Fruit fly (Drosophila melanogaster) whole organism, embryonic: ENCODE results near the gene Csk.
A peak's percentile ranks its signal among the peaks of the same experiment; 100 is the strongest.

Experiments
- Atf-2 ChIP-seq: fragments of 200-800 bp; sonication (Bioruptor generic); optimal IDR thresholded peaks from 2 replicates; lab custom pipeline; 2016; ENCODE audit warnings: missing biosample characterization, missing genetic modification characterization
- Blimp-1 ChIP-seq: fragments of 200-800 bp; sonication (Bioruptor generic); optimal IDR thresholded peaks from 3 replicates; lab custom pipeline; 2018; ENCODE audit warnings: missing biosample characterization, missing genetic modification characterization, mild to moderate bottlenecking, moderate library complexity, missing genetic modification reagents
- CG10147 ChIP-seq: fragments of 200-800 bp; sonication (Bioruptor generic); optimal IDR thresholded peaks from 2 replicates; lab custom pipeline; 2019; ENCODE audit warnings: missing biosample characterization, mild to moderate bottlenecking, missing genetic modification characterization, moderate library complexity
- CG1024 ChIP-seq: fragments of 200-800 bp; sonication (Bioruptor generic); IDR thresholded peaks from 2 replicates; pipeline ENCODE4 v1.3.6; 2022; ENCODE audit warnings: missing biosample characterization, missing genetic modification characterization
- CG10462 ChIP-seq: fragments of 200-800 bp; sonication (Bioruptor generic); optimal IDR thresholded peaks from 2 replicates; lab custom pipeline; 2016; ENCODE audit warnings: missing biosample characterization, missing genetic modification characterization
- CG14965 ChIP-seq: fragments of 200-800 bp; sonication (Bioruptor generic); optimal IDR thresholded peaks from 2 replicates; lab custom pipeline; 2016; ENCODE audit warnings: missing biosample characterization, missing genetic modification characterization, borderline replicate concordance
- CG1529 ChIP-seq: fragments of 200-800 bp; sonication (Bioruptor generic); optimal IDR thresholded peaks from 3 replicates; lab custom pipeline; 2018; ENCODE audit warnings: missing biosample characterization, missing genetic modification characterization
- CG15601 ChIP-seq: fragments of 200-800 bp; sonication (Bioruptor generic); optimal IDR thresholded peaks from 3 replicates; lab custom pipeline; 2019; ENCODE audit warnings: missing biosample characterization, mild to moderate bottlenecking, missing genetic modification characterization, moderate library complexity
- CG17612 ChIP-seq: fragments of 200-800 bp; sonication (Bioruptor generic); IDR thresholded peaks from 2 replicates; pipeline ENCODE4 v1.3.6; 2022; ENCODE audit warnings: missing biosample characterization, missing genetic modification characterization
- CG17802 ChIP-seq: fragments of 200-800 bp; sonication (Bioruptor generic); optimal IDR thresholded peaks from 2 replicates; lab custom pipeline; 2018; ENCODE audit warnings: missing biosample characterization, mild to moderate bottlenecking, missing genetic modification characterization, moderate library complexity
- CG2116 ChIP-seq: fragments of 200-800 bp; sonication (Bioruptor generic); optimal IDR thresholded peaks from 3 replicates; lab custom pipeline; 2018; ENCODE audit warnings: missing biosample characterization, mild to moderate bottlenecking, missing genetic modification characterization
- CG2199 ChIP-seq: fragments of 200-800 bp; sonication (Bioruptor generic); IDR thresholded peaks from 3 replicates; pipeline ENCODE4 v1.3.6; 2022; ENCODE audit warnings: missing biosample characterization, missing genetic modification characterization
- CG2678 ChIP-seq: fragments of 200-800 bp; sonication (Bioruptor generic); optimal IDR thresholded peaks from 3 replicates; lab custom pipeline; 2019; ENCODE audit warnings: missing biosample characterization, mild to moderate bottlenecking, missing genetic modification characterization, moderate library complexity
- CG30020 ChIP-seq: fragments of 200-800 bp; optimal IDR thresholded peaks from 2 replicates; lab custom pipeline; 2019; ENCODE audit warnings: missing biosample characterization, mild to moderate bottlenecking, missing genetic modification characterization, moderate library complexity
- CG34376 ChIP-seq: fragments of 200-800 bp; sonication (Bioruptor generic); optimal IDR thresholded peaks from 2 replicates; lab custom pipeline; 2018; ENCODE audit warnings: missing biosample characterization, mild to moderate bottlenecking, missing genetic modification characterization
- CG4424 ChIP-seq: fragments of 200-800 bp; sonication (Bioruptor generic); optimal IDR thresholded peaks from 3 replicates; lab custom pipeline; 2016; ENCODE audit warnings: missing biosample characterization, missing genetic modification characterization
- CG4617 ChIP-seq: fragments of 200-800 bp; sonication (Bioruptor generic); optimal IDR thresholded peaks from 3 replicates; lab custom pipeline; 2016; ENCODE audit warnings: missing biosample characterization, missing genetic modification characterization, borderline replicate concordance
- CG5180 ChIP-seq: fragments of 200-800 bp; sonication (Bioruptor generic); optimal IDR thresholded peaks from 3 replicates; lab custom pipeline; 2017; ENCODE audit warnings: missing biosample characterization, missing genetic modification characterization, mild to moderate bottlenecking, moderate library complexity, missing genetic modification reagents
- CG7357 ChIP-seq: fragments of 200-800 bp; sonication (Bioruptor generic); IDR thresholded peaks from 3 replicates; pipeline ENCODE4 v1.3.6; 2022; ENCODE audit warnings: missing biosample characterization, missing genetic modification characterization
- CG8765 ChIP-seq: fragments of 200-800 bp; sonication (Bioruptor generic); IDR thresholded peaks from 2 replicates; pipeline ENCODE4 v1.3.6; 2022; ENCODE audit warnings: missing biosample characterization, missing genetic modification characterization
- CG8924 ChIP-seq: fragments of 200-800 bp; optimal IDR thresholded peaks from 3 replicates; lab custom pipeline; 2019; ENCODE audit warnings: missing biosample characterization, mild to moderate bottlenecking, missing genetic modification characterization, moderate library complexity
- CG9437 ChIP-seq: fragments of 200-800 bp; sonication (Bioruptor generic); optimal IDR thresholded peaks from 2 replicates; lab custom pipeline; 2018; ENCODE audit warnings: missing biosample characterization, mild to moderate bottlenecking, missing genetic modification characterization
- CG9609 ChIP-seq: fragments of 200-800 bp; sonication (Bioruptor generic); optimal IDR thresholded peaks from 3 replicates; lab custom pipeline; 2016; ENCODE audit warnings: missing biosample characterization, missing genetic modification characterization
- Camta ChIP-seq: fragments of 200-800 bp; sonication (Bioruptor generic); optimal IDR thresholded peaks from 2 replicates; lab custom pipeline; 2016; ENCODE audit warnings: missing biosample characterization, missing genetic modification characterization
- Drgx ChIP-seq: fragments of 200-800 bp; sonication (Bioruptor generic); IDR thresholded peaks from 2 replicates; pipeline ENCODE4 v1.3.6; 2022; ENCODE audit warnings: missing biosample characterization, missing genetic modification characterization
- HmgZ ChIP-seq: fragments of 200-800 bp; sonication (Bioruptor generic); optimal IDR thresholded peaks from 2 replicates; lab custom pipeline; 2018; ENCODE audit warnings: missing biosample characterization, mild to moderate bottlenecking, missing genetic modification characterization
- Lpt ChIP-seq: fragments of >200 bp; optimal IDR thresholded peaks from 2 replicates; lab custom pipeline; 2018; ENCODE audit warnings: missing biosample characterization, missing genetic modification characterization
- Med ChIP-seq: fragments of 200-800 bp; sonication (Bioruptor generic); peaks from one replicate; lab custom pipeline; 2016; ENCODE audit warnings: missing biosample characterization, missing genetic modification characterization, mild to moderate bottlenecking, inconsistent platforms, moderate library complexity
- Mes4 ChIP-seq: fragments of 200-800 bp; sonication (Bioruptor generic); optimal IDR thresholded peaks from 2 replicates; lab custom pipeline; 2016; ENCODE audit warnings: missing biosample characterization, missing genetic modification characterization
- NfI ChIP-seq: fragments of 200-800 bp; sonication (Bioruptor generic); optimal IDR thresholded peaks from 3 replicates; lab custom pipeline; 2018; ENCODE audit warnings: missing biosample characterization, mild to moderate bottlenecking, missing genetic modification characterization, moderate library complexity
- Sox102F ChIP-seq: fragments of 200-800 bp; sonication (Bioruptor generic); optimal IDR thresholded peaks from 2 replicates; lab custom pipeline; 2018; ENCODE audit warnings: missing biosample characterization, mild to moderate bottlenecking, missing genetic modification characterization, moderate library complexity
- TFAM ChIP-seq: fragments of 200-800 bp; sonication (Bioruptor generic); optimal IDR thresholded peaks from 2 replicates; lab custom pipeline; 2017; ENCODE audit warnings: missing biosample characterization, missing genetic modification characterization, inconsistent platforms
- Xrp1 ChIP-seq: fragments of 200-800 bp; sonication (Bioruptor generic); IDR thresholded peaks from 2 replicates; pipeline ENCODE4 v1.3.6; 2022; ENCODE audit warnings: missing biosample characterization, missing genetic modification characterization
- al ChIP-seq: fragments of 200-800 bp; sonication (Bioruptor generic); IDR thresholded peaks from 2 replicates; pipeline ENCODE4 v1.3.6; 2022; ENCODE audit warnings: missing biosample characterization, missing genetic modification characterization
- dmrt11E ChIP-seq: fragments of 200-800 bp; sonication (Bioruptor generic); optimal IDR thresholded peaks from 3 replicates; lab custom pipeline; 2018; ENCODE audit warnings: missing biosample characterization, mild to moderate bottlenecking, missing genetic modification characterization, moderate library complexity
- emc ChIP-seq: fragments of 200-800 bp; sonication (Bioruptor generic); optimal IDR thresholded peaks from 2 replicates; lab custom pipeline; 2016; ENCODE audit warnings: missing biosample characterization, missing genetic modification characterization
- eve ChIP-seq, 2 experiments: fragments of >200 bp; optimal IDR thresholded peaks; 2 replicates each; lab custom pipeline; 2017; ENCODE audit warnings: missing biosample characterization in 2 of 2, missing genetic modification characterization in 2 of 2
- fu2 ChIP-seq: fragments of 200-800 bp; sonication (Bioruptor generic); optimal IDR thresholded peaks from 2 replicates; lab custom pipeline; 2016; ENCODE audit warnings: missing biosample characterization, missing genetic modification characterization
- grn ChIP-seq: fragments of 200-800 bp; sonication (Bioruptor generic); optimal IDR thresholded peaks from 3 replicates; lab custom pipeline; 2017; ENCODE audit warnings: missing biosample characterization, missing genetic modification characterization
- gsb ChIP-seq: fragments of 200-800 bp; sonication (Bioruptor generic); IDR thresholded peaks from 2 replicates; pipeline ENCODE4 v1.3.6; 2022; ENCODE audit warnings: missing biosample characterization, missing genetic modification characterization
- jing ChIP-seq: fragments of 200-800 bp; sonication (Bioruptor generic); optimal IDR thresholded peaks from 2 replicates; lab custom pipeline; 2018; ENCODE audit warnings: missing biosample characterization, mild to moderate bottlenecking, missing genetic modification characterization
- mld ChIP-seq: fragments of 200-800 bp; sonication (Bioruptor generic); IDR thresholded peaks from 3 replicates; pipeline ENCODE4 v1.3.6; 2022; ENCODE audit warnings: missing biosample characterization, missing genetic modification characterization; ENCODE audit not compliant: partially characterized antibody
- nau ChIP-seq: fragments of 200-800 bp; sonication (Bioruptor generic); optimal IDR thresholded peaks from 3 replicates; lab custom pipeline; 2017; ENCODE audit warnings: missing biosample characterization, mild to moderate bottlenecking, missing genetic modification characterization, missing genetic modification reagents
- nerfin-1 ChIP-seq: fragments of 200-800 bp; sonication (Bioruptor generic); optimal IDR thresholded peaks from 3 replicates; lab custom pipeline; 2019; ENCODE audit warnings: missing biosample characterization, mild to moderate bottlenecking, missing genetic modification characterization, moderate library complexity
- phol ChIP-seq: fragments of 200-800 bp; sonication (Bioruptor generic); optimal IDR thresholded peaks from 3 replicates; lab custom pipeline; 2018; ENCODE audit warnings: missing biosample characterization, mild to moderate bottlenecking, missing genetic modification characterization, moderate library complexity
- repo ChIP-seq: fragments of 200-800 bp; sonication (Bioruptor generic); optimal IDR thresholded peaks from 2 replicates; lab custom pipeline; 2016; ENCODE audit warnings: missing biosample characterization, missing genetic modification characterization
- row ChIP-seq: fragments of 200-800 bp; sonication (Bioruptor generic); IDR thresholded peaks from 3 replicates; pipeline ENCODE4 v1.3.6; 2022; ENCODE audit warnings: missing biosample characterization, missing genetic modification characterization
- sd ChIP-seq: fragments of 200-800 bp; sonication (Bioruptor generic); optimal IDR thresholded peaks from 3 replicates; lab custom pipeline; 2018; ENCODE audit warnings: missing biosample characterization, mild to moderate bottlenecking, missing genetic modification characterization, moderate library complexity
- slp2 ChIP-seq: fragments of 200-800 bp; sonication (Bioruptor generic); optimal IDR thresholded peaks from 2 replicates; lab custom pipeline; 2016; ENCODE audit warnings: missing biosample characterization, missing genetic modification characterization
- tin ChIP-seq: fragments of 200-800 bp; sonication (Bioruptor generic); optimal IDR thresholded peaks from 3 replicates; lab custom pipeline; 2016; ENCODE audit warnings: missing biosample characterization, missing genetic modification characterization
- unc-4 ChIP-seq: fragments of 200-800 bp; sonication (Bioruptor generic); IDR thresholded peaks from 2 replicates; pipeline ENCODE4 v1.3.6; 2022; ENCODE audit warnings: missing biosample characterization, missing genetic modification characterization; ENCODE audit not compliant: partially characterized antibody
- wek ChIP-seq: fragments of 200-800 bp; sonication (Bioruptor generic); optimal IDR thresholded peaks from 3 replicates; lab custom pipeline; 2018; ENCODE audit warnings: missing biosample characterization, mild to moderate bottlenecking, missing genetic modification characterization, moderate library complexity

Csk gene

dm6 chr3R:11662617-11663016 is 12.1 kb upstream of the Csk start (continued):
- TF ChIP-seq CG1024 (GFP tag; lab: Robert Waterston, UW): no peak
- peak; percentile 4 for TF ChIP-seq grn (GFP tag; lab: Kevin White, UChicago)
- no peak for TF ChIP-seq nau (GFP tag; lab: Kevin White, UChicago)
- TF ChIP-seq CG1529 (GFP tag; lab: Kevin White, UChicago): no peak
- no peak for TF ChIP-seq CG14965 (GFP tag; lab: Kevin White, UChicago)
- no peak for TF ChIP-seq CG7357 (GFP tag; lab: Robert Waterston, UW)
- peak; percentile 11 for TF ChIP-seq phol
- TF ChIP-seq TFAM: no peak
- TF ChIP-seq slp2 (GFP tag; lab: Kevin White, UChicago): no peak
- TF ChIP-seq nerfin-1 (tag; lab: Kevin White, UChicago): no peak
- no peak for TF ChIP-seq jing
- no peak for TF ChIP-seq Atf-2 (GFP tag; lab: Kevin White, UChicago)
- TF ChIP-seq mld: no peak
- TF ChIP-seq CG4617: no peak
- no peak for TF ChIP-seq CG8765 (GFP tag; lab: Robert Waterston, UW)
- TF ChIP-seq row (GFP tag; lab: Robert Waterston, UW): 0 out of 3 replicates have a peak, but pooled peaks have one; percentile 14
- TF ChIP-seq CG2678 (tag; lab: Kevin White, UChicago): peak; percentile 9
- TF ChIP-seq CG9437 (GFP tag; lab: Kevin White, UChicago): no peak
- TF ChIP-seq CG10147 (GFP tag; lab: Kevin White, UChicago): no peak
- no peak for TF ChIP-seq eve (GFP tag; optimal IDR thresholded peaks at IDR 0.05; lab: Kevin White, UChicago)
- TF ChIP-seq fu2 (GFP tag; lab: Kevin White, UChicago): no peak
- TF ChIP-seq Lpt (GFP tag; lab: Kevin White, UChicago): no peak
- TF ChIP-seq al: no peak
- no peak for TF ChIP-seq CG17612 (GFP tag; lab: Robert Waterston, UW)
- TF ChIP-seq Camta (GFP tag; lab: Kevin White, UChicago): no peak
- no peak for TF ChIP-seq HmgZ
- no peak for TF ChIP-seq CG9609
- TF ChIP-seq CG17802 (tag; lab: Kevin White, UChicago): no peak
- TF ChIP-seq NfI (GFP tag; lab: Kevin White, UChicago): no peak
- TF ChIP-seq Sox102F (GFP tag; lab: Kevin White, UChicago): peak; percentile 27
- no peak for TF ChIP-seq CG34376
- TF ChIP-seq unc-4 (GFP tag; lab: Robert Waterston, UW): no peak
- TF ChIP-seq CG15601 (tag; lab: Kevin White, UChicago): no peak
- TF ChIP-seq Blimp-1: no peak
- TF ChIP-seq CG5180: no peak
- TF ChIP-seq CG2116 (GFP tag; lab: Kevin White, UChicago): no peak
- TF ChIP-seq CG30020 (tag; lab: Kevin White, UChicago): no peak
- TF ChIP-seq Med: peak; percentile 39
- TF ChIP-seq sd (tag; lab: Kevin White, UChicago): no peak
- no peak for TF ChIP-seq tin (GFP tag; lab: Kevin White, UChicago)
- peak; percentile 14; the same call in 1 of the 2 replicates for TF ChIP-seq Xrp1
- TF ChIP-seq repo (GFP tag; lab: Kevin White, UChicago): no peak
- TF ChIP-seq emc (GFP tag; lab: Kevin White, UChicago): no peak
- TF ChIP-seq CG2199 (GFP tag; lab: Robert Waterston, UW): no peak
- no peak for TF ChIP-seq CG8924 (tag; lab: Kevin White, UChicago)
- TF ChIP-seq dmrt11E (tag; lab: Kevin White, UChicago): no peak
- no peak for TF ChIP-seq gsb (GFP tag; lab: Robert Waterston, UW)
- TF ChIP-seq CG10462 (GFP tag; lab: Kevin White, UChicago): no peak
- TF ChIP-seq Drgx (GFP tag; lab: Robert Waterston, UW): peak; percentile 35; the same call in 1 of the 2 replicates
- no peak for TF ChIP-seq wek (GFP tag; lab: Kevin White, UChicago)
- no peak for TF ChIP-seq CG4424 (GFP tag; lab: Kevin White, UChicago)
- no peak for TF ChIP-seq Mes4 (GFP tag; lab: Kevin White, UChicago)
